Fruit fly (Drosophila melanogaster) whole organism, embryonic: ENCODE data around the gene RpL10.
A peak's percentile ranks its signal among the peaks of the same experiment; 100 is the strongest.

ENCODE experiments used
- BEAF-32 ChIP-seq: fragments of 200-800 bp; sonication (Bioruptor generic); optimal IDR thresholded peaks from 3 replicates; lab custom pipeline; 2017; ENCODE audit warnings: missing biosample characterization, missing genetic modification characterization, mild to moderate bottlenecking, moderate library complexity, missing genetic modification reagents
- Bdp1 ChIP-seq: fragments of 200-800 bp; sonication (Bioruptor generic); optimal IDR thresholded peaks from 3 replicates; lab custom pipeline; 2016; ENCODE audit warnings: missing biosample characterization, missing genetic modification characterization
- CG1024 ChIP-seq: fragments of 200-800 bp; sonication (Bioruptor generic); IDR thresholded peaks from 2 replicates; pipeline ENCODE4 v1.3.6; 2022; ENCODE audit warnings: missing biosample characterization, missing genetic modification characterization
- CG10654 ChIP-seq: fragments of 200-800 bp; sonication (Bioruptor generic); optimal IDR thresholded peaks from 2 replicates; lab custom pipeline; 2016; ENCODE audit warnings: missing biosample characterization, missing genetic modification characterization
- CG10979 ChIP-seq: fragments of 200-800 bp; sonication (Bioruptor generic); optimal IDR thresholded peaks from 2 replicates; lab custom pipeline; 2018; ENCODE audit warnings: missing biosample characterization, mild to moderate bottlenecking, missing genetic modification characterization, moderate library complexity
- CG11398 ChIP-seq: fragments of 200-800 bp; sonication (Bioruptor generic); optimal IDR thresholded peaks from 2 replicates; lab custom pipeline; 2016; ENCODE audit warnings: missing biosample characterization, missing genetic modification characterization
- CG11456 ChIP-seq: fragments of 200-800 bp; sonication (Bioruptor generic); IDR thresholded peaks from 3 replicates; pipeline ENCODE4 v1.3.6; 2022; ENCODE audit warnings: missing biosample characterization, missing genetic modification characterization
- CG12744 ChIP-seq: fragments of 200-800 bp; sonication (Bioruptor generic); optimal IDR thresholded peaks from 2 replicates; lab custom pipeline; 2016; ENCODE audit warnings: missing biosample characterization, missing genetic modification characterization
- CG13624 ChIP-seq: fragments of 200-800 bp; sonication (Bioruptor generic); optimal IDR thresholded peaks from 2 replicates; lab custom pipeline; 2016; ENCODE audit warnings: missing biosample characterization, missing genetic modification characterization
- CG18011 ChIP-seq: fragments of 200-800 bp; sonication (Bioruptor generic); optimal IDR thresholded peaks from 2 replicates; lab custom pipeline; 2017; ENCODE audit warnings: missing biosample characterization, missing genetic modification characterization, mild to moderate bottlenecking, moderate library complexity, missing genotype
- CG2129 ChIP-seq: fragments of 200-800 bp; sonication (Bioruptor generic); IDR thresholded peaks from 2 replicates; pipeline ENCODE4 v1.3.6; 2022; ENCODE audit warnings: missing biosample characterization, missing genetic modification characterization; ENCODE audit not compliant: partially characterized antibody
- CG2678 ChIP-seq: fragments of 200-800 bp; sonication (Bioruptor generic); optimal IDR thresholded peaks from 3 replicates; lab custom pipeline; 2019; ENCODE audit warnings: missing biosample characterization, mild to moderate bottlenecking, missing genetic modification characterization, moderate library complexity
- CG31388 ChIP-seq: fragments of 200-800 bp; sonication (Bioruptor generic); optimal IDR thresholded peaks from 2 replicates; lab custom pipeline; 2016; ENCODE audit warnings: missing biosample characterization, missing genetic modification characterization
- CG33213 ChIP-seq: fragments of 200-800 bp; sonication (Bioruptor generic); optimal IDR thresholded peaks from 3 replicates; lab custom pipeline; 2016; ENCODE audit warnings: missing biosample characterization, missing genetic modification characterization
- CG3407 ChIP-seq: fragments of 200-800 bp; sonication (Bioruptor generic); optimal IDR thresholded peaks from 2 replicates; lab custom pipeline; 2018; ENCODE audit warnings: missing biosample characterization, mild to moderate bottlenecking, missing genetic modification characterization
- CG34422 ChIP-seq: fragments of 200-800 bp; sonication (Bioruptor generic); IDR thresholded peaks from 3 replicates; pipeline ENCODE4 v1.3.6; 2022; ENCODE audit warnings: missing biosample characterization, missing genetic modification characterization
- CG4404 ChIP-seq: fragments of 200-800 bp; sonication (Bioruptor generic); IDR thresholded peaks from 2 replicates; pipeline ENCODE4 v1.3.6; 2022; ENCODE audit warnings: missing biosample characterization, missing genetic modification characterization
- CG4820 ChIP-seq: fragments of 200-800 bp; sonication (Bioruptor generic); optimal IDR thresholded peaks from 3 replicates; lab custom pipeline; 2016; ENCODE audit warnings: missing biosample characterization, missing genetic modification characterization
- CG6272 ChIP-seq: fragments of 200-800 bp; sonication (Bioruptor generic); IDR thresholded peaks from 2 replicates; pipeline ENCODE4 v1.3.6; 2022; ENCODE audit warnings: missing biosample characterization, missing genetic modification characterization
- CG7963 ChIP-seq: fragments of 200-800 bp; sonication (Bioruptor generic); IDR thresholded peaks from 3 replicates; pipeline ENCODE4 v1.3.6; 2022; ENCODE audit warnings: missing biosample characterization, missing genetic modification characterization; ENCODE audit not compliant: partially characterized antibody
- CG8924 ChIP-seq: fragments of 200-800 bp; optimal IDR thresholded peaks from 3 replicates; lab custom pipeline; 2019; ENCODE audit warnings: missing biosample characterization, mild to moderate bottlenecking, missing genetic modification characterization, moderate library complexity
- D ChIP-seq, 2 experiments: fragments of 200-800 bp in 1 of 2; fragments of >200 bp in 1 of 2; sonication (Bioruptor generic) in 1 of 2; optimal IDR thresholded peaks; 2 replicates in 1 of 2; 3 replicates in 1 of 2; lab custom pipeline; 2017; ENCODE audit warnings: mild to moderate bottlenecking in 1 of 2, missing biosample characterization in 1 of 2, missing genetic modification characterization in 1 of 2, missing genetic modification reagents in 1 of 2
- D19A ChIP-seq: fragments of 200-800 bp; optimal IDR thresholded peaks from 3 replicates; lab custom pipeline; 2019; ENCODE audit warnings: missing biosample characterization, mild to moderate bottlenecking, missing genetic modification characterization, moderate library complexity
- Dp ChIP-seq: fragments of 200-800 bp; sonication (Bioruptor generic); optimal IDR thresholded peaks from 2 replicates; lab custom pipeline; 2018; ENCODE audit warnings: missing biosample characterization, mild to moderate bottlenecking, missing genetic modification characterization, moderate library complexity
- E2f1 ChIP-seq: fragments of 200-800 bp; sonication (Bioruptor generic); IDR thresholded peaks from 2 replicates; pipeline ENCODE4 v1.3.6; 2022; ENCODE audit warnings: missing biosample characterization, missing genetic modification characterization
- E2f2 ChIP-seq: fragments of 200-800 bp; sonication (Bioruptor generic); IDR thresholded peaks from 2 replicates; pipeline ENCODE4 v1.3.6; 2022; ENCODE audit warnings: missing biosample characterization, missing genetic modification characterization
- Oli ChIP-seq: fragments of 200-800 bp; sonication (Bioruptor generic); optimal IDR thresholded peaks from 2 replicates; lab custom pipeline; 2018; ENCODE audit warnings: missing biosample characterization, mild to moderate bottlenecking, missing genetic modification characterization, moderate library complexity
- Sox102F ChIP-seq: fragments of 200-800 bp; sonication (Bioruptor generic); optimal IDR thresholded peaks from 2 replicates; lab custom pipeline; 2018; ENCODE audit warnings: missing biosample characterization, mild to moderate bottlenecking, missing genetic modification characterization, moderate library complexity
- ato ChIP-seq: fragments of 200-800 bp; sonication (Bioruptor generic); IDR thresholded peaks from 2 replicates; pipeline ENCODE4 v1.3.6; 2022; ENCODE audit warnings: missing biosample characterization, missing genetic modification characterization; ENCODE audit not compliant: partially characterized antibody
- bcd ChIP-seq: fragments of 200-800 bp; sonication (Bioruptor generic); optimal IDR thresholded peaks from 2 replicates; lab custom pipeline; 2017; ENCODE audit warnings: missing biosample characterization, mild to moderate bottlenecking, missing genetic modification characterization
- corto ChIP-seq: fragments of 200-800 bp; sonication (Bioruptor generic); optimal IDR thresholded peaks from 2 replicates; lab custom pipeline; 2016; ENCODE audit warnings: missing biosample characterization, mild to moderate bottlenecking, missing genetic modification characterization, moderate library complexity
- crol ChIP-seq: fragments of 200-800 bp; sonication (Bioruptor generic); IDR thresholded peaks from 2 replicates; pipeline ENCODE4 v1.3.6; 2022; ENCODE audit warnings: missing biosample characterization, missing genetic modification characterization
- crp ChIP-seq, 2 experiments: fragments of 200-800 bp; sonication (Bioruptor generic); optimal IDR thresholded peaks; 2 replicates in 1 of 2; 3 replicates in 1 of 2; lab custom pipeline; 2017; ENCODE audit warnings: missing biosample characterization in 2 of 2, missing genetic modification characterization in 2 of 2, mild to moderate bottlenecking in 1 of 2, moderate library complexity in 1 of 2
- danr ChIP-seq: fragments of 200-800 bp; sonication (Bioruptor generic); IDR thresholded peaks from 2 replicates; pipeline ENCODE4 v1.3.6; 2022; ENCODE audit warnings: missing biosample characterization, missing genetic modification characterization
- dm ChIP-seq: fragments of 200-800 bp; sonication (Bioruptor generic); optimal IDR thresholded peaks from 3 replicates; lab custom pipeline; 2016; ENCODE audit warnings: missing biosample characterization, missing genetic modification characterization
- ham ChIP-seq: fragments of 200-800 bp; sonication (Bioruptor generic); IDR thresholded peaks from 2 replicates; pipeline ENCODE4 v1.3.6; 2022; ENCODE audit warnings: missing biosample characterization, missing genetic modification characterization
- hth ChIP-seq: fragments of >200 bp; optimal IDR thresholded peaks from 2 replicates; lab custom pipeline; 2017; ENCODE audit warnings: inconsistent platforms
- kay ChIP-seq: fragments of 200-800 bp; sonication (Bioruptor generic); optimal IDR thresholded peaks from 2 replicates; lab custom pipeline; 2016; ENCODE audit warnings: missing biosample characterization, missing genetic modification characterization
- knrl ChIP-seq: fragments of 200-800 bp; sonication (Bioruptor generic); IDR thresholded peaks from 3 replicates; pipeline ENCODE4 v1.3.6; 2022; ENCODE audit warnings: missing biosample characterization, missing genetic modification characterization; ENCODE audit not compliant: partially characterized antibody
- nom ChIP-seq: fragments of 200-800 bp; sonication (Bioruptor generic); optimal IDR thresholded peaks from 2 replicates; lab custom pipeline; 2017; ENCODE audit warnings: missing biosample characterization, missing genetic modification characterization, mild to moderate bottlenecking, moderate library complexity, missing genetic modification reagents
- pfk ChIP-seq: fragments of 200-800 bp; sonication (Bioruptor generic); optimal IDR thresholded peaks from 2 replicates; lab custom pipeline; 2018; ENCODE audit warnings: missing biosample characterization, mild to moderate bottlenecking, missing genetic modification characterization, moderate library complexity
- phol ChIP-seq: fragments of 200-800 bp; sonication (Bioruptor generic); optimal IDR thresholded peaks from 3 replicates; lab custom pipeline; 2018; ENCODE audit warnings: missing biosample characterization, mild to moderate bottlenecking, missing genetic modification characterization, moderate library complexity
- run ChIP-seq: fragments of 200-800 bp; sonication (Bioruptor generic); optimal IDR thresholded peaks from 3 replicates; lab custom pipeline; 2018; ENCODE audit warnings: missing biosample characterization, mild to moderate bottlenecking, missing genetic modification characterization
- salm ChIP-seq: fragments of 200-800 bp; sonication (Bioruptor generic); optimal IDR thresholded peaks from 2 replicates; lab custom pipeline; 2018; ENCODE audit warnings: missing biosample characterization, mild to moderate bottlenecking, missing genetic modification characterization
- sens ChIP-seq: fragments of 200-800 bp; sonication (Bioruptor generic); peaks from one replicate; lab custom pipeline; 2016; ENCODE audit warnings: missing biosample characterization, missing genetic modification characterization
- slbo ChIP-seq: fragments of 200-800 bp; sonication (Bioruptor generic); IDR thresholded peaks from 2 replicates; pipeline ENCODE4 v1.3.6; 2022; ENCODE audit warnings: missing biosample characterization, missing genetic modification characterization
- so ChIP-seq: fragments of 200-800 bp; sonication (Bioruptor generic); IDR thresholded peaks from 3 replicates; pipeline ENCODE4 v1.3.6; 2022; ENCODE audit warnings: missing biosample characterization, missing genetic modification characterization
- stc ChIP-seq: fragments of 200-800 bp; sonication (Bioruptor generic); IDR thresholded peaks from 2 replicates; pipeline ENCODE4 v1.3.6; 2022; ENCODE audit warnings: missing biosample characterization, missing genetic modification characterization
- trh ChIP-seq: fragments of 200-800 bp; sonication (Bioruptor generic); optimal IDR thresholded peaks from 2 replicates; lab custom pipeline; 2016; ENCODE audit warnings: missing biosample characterization, missing genetic modification characterization
- twi ChIP-seq: fragments of 200-800 bp; optimal IDR thresholded peaks from 2 replicates; lab custom pipeline; 2019; ENCODE audit warnings: missing biosample characterization, mild to moderate bottlenecking, missing genetic modification characterization, moderate library complexity
- zen2 ChIP-seq: fragments of 200-800 bp; sonication (Bioruptor generic); IDR thresholded peaks from 3 replicates; pipeline ENCODE4 v1.3.6; 2022; ENCODE audit warnings: missing biosample characterization, missing genetic modification characterization; ENCODE audit not compliant: partially characterized antibody

RpL10 gene

dm6 chr3L:23095277-23095676 lies at the start of gene RpL10 (continued):
- TF ChIP-seq crp (GFP tag; optimal IDR thresholded peaks at IDR 0.05; lab: Kevin White, UChicago) (no peak), CG10979 (no peak), CG8924 (tag; lab: Kevin White, UChicago) (no peak), CG4820 (GFP tag; lab: Kevin White, UChicago) (no peak), ato (no peak), BEAF-32 (peak; percentile 29), CG2129 (no peak), Oli (tag; lab: Kevin White, UChicago) (no peak), E2f1 (GFP tag; lab: Robert Waterston, UW) (no peak), Sox102F (no peak), Bdp1 (GFP tag; lab: Kevin White, UChicago) (no peak), bcd (GFP tag; lab: Kevin White, UChicago) (no peak), CG34422 (GFP tag; lab: Robert Waterston, UW) (no peak), CG13624 (no peak), hth (lab: Kevin White, UChicago) (no peak), E2f2 (GFP tag; lab: Robert Waterston, UW) (no peak; the same call in 1 of the 2 replicates), CG12744 (GFP tag; lab: Kevin White, UChicago) (no peak), CG33213 (GFP tag; lab: Kevin White, UChicago) (peak; percentile 56), kay (no peak), dm (peak; percentile 73), crol (GFP tag; lab: Robert Waterston, UW) (no peak), CG7963 (GFP tag; lab: Robert Waterston, UW) (no peak), CG2678 (no peak), nom (GFP tag; lab: Kevin White, UChicago) (peak; percentile 66), D19A (tag; lab: Kevin White, UChicago) (no peak), knrl (GFP tag; lab: Robert Waterston, UW) (no peak; the same call in 2 of the 3 replicates), phol (tag; lab: Kevin White, UChicago) (peak; percentile 72), corto (GFP tag; lab: Kevin White, UChicago) (no peak), CG31388 (no peak), zen2 (GFP tag; lab: Robert Waterston, UW) (no peak), slbo (GFP tag; lab: Robert Waterston, UW) (no peak), CG4404 (no peak), CG10654 (peak; percentile 38), sens (GFP tag; lab: Kevin White, UChicago) (peak; percentile 72), CG18011 (GFP tag; lab: Kevin White, UChicago) (no peak), so (GFP tag; lab: Robert Waterston, UW) (no peak), Dp (no peak), pfk (GFP tag; lab: Kevin White, UChicago) (peak; percentile 92), trh (GFP tag; lab: Kevin White, UChicago) (no peak), stc (no peak), ham (no peak), danr (GFP tag; lab: Robert Waterston, UW) (no peak), CG1024 (peak; percentile 99), twi (no peak), salm (tag; lab: Kevin White, UChicago) (no peak), CG11398 (GFP tag; lab: Kevin White, UChicago) (no peak), CG6272 (GFP tag; lab: Robert Waterston, UW) (no peak), run (no peak), CG11456 (no peak), CG3407 (GFP tag; lab: Kevin White, UChicago) (no peak), D (optimal IDR thresholded peaks at IDR 0.05; lab: Kevin White, UChicago) (no peak), D (GFP tag; optimal IDR thresholded peaks at IDR 0.05; lab: Kevin White, UChicago) (no peak)
